Fruit fly (Drosophila melanogaster) whole organism, embryonic: ENCODE results near the gene CG3679.
A peak's percentile ranks its signal among the peaks of the same experiment; 100 is the strongest.

Experiments used
- B-H2 ChIP-seq: fragments of 200-800 bp; sonication (Bioruptor generic); optimal IDR thresholded peaks from 2 replicates; lab custom pipeline; 2018; ENCODE audit warnings: missing biosample characterization, mild to moderate bottlenecking, missing genetic modification characterization
- C15 ChIP-seq: fragments of 200-800 bp; sonication (Bioruptor generic); IDR thresholded peaks from 3 replicates; pipeline ENCODE4 v1.3.6; 2022; ENCODE audit warnings: missing biosample characterization, missing genetic modification characterization
- CG10431 ChIP-seq: fragments of 200-800 bp; sonication (Bioruptor generic); optimal IDR thresholded peaks from 3 replicates; lab custom pipeline; 2018; ENCODE audit warnings: missing biosample characterization, mild to moderate bottlenecking, missing genetic modification characterization
- CG11085 ChIP-seq: fragments of 200-800 bp; sonication (Bioruptor generic); IDR thresholded peaks from 2 replicates; pipeline ENCODE4 v1.3.6; 2022; ENCODE audit warnings: missing biosample characterization, missing genetic modification characterization
- CG1233 ChIP-seq: fragments of 200-800 bp; sonication (Bioruptor generic); optimal IDR thresholded peaks from 4 replicates; lab custom pipeline; 2018; ENCODE audit warnings: missing biosample characterization, mild to moderate bottlenecking, missing genetic modification characterization
- CG12744 ChIP-seq: fragments of 200-800 bp; sonication (Bioruptor generic); optimal IDR thresholded peaks from 2 replicates; lab custom pipeline; 2016; ENCODE audit warnings: missing biosample characterization, missing genetic modification characterization
- CG13424 ChIP-seq: fragments of 200-800 bp; sonication (Bioruptor generic); optimal IDR thresholded peaks from 2 replicates; lab custom pipeline; 2019; ENCODE audit warnings: missing biosample characterization, mild to moderate bottlenecking, missing genetic modification characterization, moderate library complexity
- CG14667 ChIP-seq: fragments of 200-800 bp; sonication (Bioruptor generic); IDR thresholded peaks from 2 replicates; pipeline ENCODE4 v1.3.6; 2022; ENCODE audit warnings: missing biosample characterization, missing genetic modification characterization
- CG18262 ChIP-seq: fragments of 200-800 bp; optimal IDR thresholded peaks from 3 replicates; lab custom pipeline; 2019; ENCODE audit warnings: missing biosample characterization, mild to moderate bottlenecking, missing genetic modification characterization, moderate library complexity
- CG18619 ChIP-seq: fragments of 200-800 bp; sonication (Bioruptor generic); optimal IDR thresholded peaks from 3 replicates; lab custom pipeline; 2017; ENCODE audit warnings: missing biosample characterization, mild to moderate bottlenecking, missing genetic modification characterization
- CG30020 ChIP-seq: fragments of 200-800 bp; optimal IDR thresholded peaks from 2 replicates; lab custom pipeline; 2019; ENCODE audit warnings: missing biosample characterization, mild to moderate bottlenecking, missing genetic modification characterization, moderate library complexity
- CG34422 ChIP-seq: fragments of 200-800 bp; sonication (Bioruptor generic); IDR thresholded peaks from 3 replicates; pipeline ENCODE4 v1.3.6; 2022; ENCODE audit warnings: missing biosample characterization, missing genetic modification characterization
- CG4854 ChIP-seq: fragments of 200-800 bp; sonication (Bioruptor generic); optimal IDR thresholded peaks from 2 replicates; lab custom pipeline; 2016; ENCODE audit warnings: missing biosample characterization, missing genetic modification characterization, inconsistent platforms
- CG6654 ChIP-seq: fragments of 200-800 bp; sonication (Bioruptor generic); optimal IDR thresholded peaks from 2 replicates; lab custom pipeline; 2017; ENCODE audit warnings: missing biosample characterization, mild to moderate bottlenecking, missing genetic modification characterization
- CG6683 ChIP-seq: fragments of 200-800 bp; sonication (Bioruptor generic); optimal IDR thresholded peaks from 2 replicates; lab custom pipeline; 2017; ENCODE audit warnings: missing biosample characterization, mild to moderate bottlenecking, missing genetic modification characterization, missing genetic modification reagents
- CG6791 ChIP-seq: fragments of 200-800 bp; sonication (Bioruptor generic); IDR thresholded peaks from 3 replicates; pipeline ENCODE4 v1.3.6; 2022; ENCODE audit warnings: missing biosample characterization, missing genetic modification characterization; ENCODE audit not compliant: partially characterized antibody
- CG7271 ChIP-seq: fragments of 200-800 bp; sonication (Bioruptor generic); optimal IDR thresholded peaks from 2 replicates; lab custom pipeline; 2018; ENCODE audit warnings: missing biosample characterization, mild to moderate bottlenecking, missing genetic modification characterization, moderate library complexity
- CG7928 ChIP-seq: fragments of 200-800 bp; sonication (Bioruptor generic); optimal IDR thresholded peaks from 2 replicates; lab custom pipeline; 2017; ENCODE audit warnings: missing biosample characterization, mild to moderate bottlenecking, missing genetic modification characterization
- CG8388 ChIP-seq: fragments of 200-800 bp; sonication (Bioruptor generic); optimal IDR thresholded peaks from 2 replicates; lab custom pipeline; 2019; ENCODE audit warnings: missing biosample characterization, mild to moderate bottlenecking, missing genetic modification characterization, moderate library complexity
- CG9797 ChIP-seq: fragments of 200-800 bp; sonication (Bioruptor generic); optimal IDR thresholded peaks from 3 replicates; lab custom pipeline; 2018; ENCODE audit warnings: missing biosample characterization, mild to moderate bottlenecking, missing genetic modification characterization
- Dref ChIP-seq: fragments of 200-800 bp; sonication (Bioruptor generic); IDR thresholded peaks from 2 replicates; pipeline ENCODE4 v1.3.6; 2022; ENCODE audit warnings: missing biosample characterization, missing genetic modification characterization
- Fer1 ChIP-seq: fragments of 200-800 bp; sonication (Bioruptor generic); optimal IDR thresholded peaks from 2 replicates; lab custom pipeline; 2017; ENCODE audit warnings: missing biosample characterization, mild to moderate bottlenecking, missing genetic modification characterization
- GATAe ChIP-seq: fragments of 200-800 bp; sonication (Bioruptor generic); conservative IDR thresholded peaks from 2 replicates; pipeline ENCODE4 v1.3.6; 2022; ENCODE audit warnings: missing biosample characterization, missing genetic modification characterization
- H15 ChIP-seq: fragments of 200-800 bp; sonication (Bioruptor generic); IDR thresholded peaks from 3 replicates; pipeline ENCODE4 v1.3.6; 2022; ENCODE audit warnings: missing biosample characterization, missing genetic modification characterization
- HHEX ChIP-seq: fragments of 200-800 bp; sonication (Bioruptor generic); optimal IDR thresholded peaks from 3 replicates; lab custom pipeline; 2017; ENCODE audit warnings: missing biosample characterization, mild to moderate bottlenecking, missing genetic modification characterization, missing genetic modification reagents
- HLH3B ChIP-seq: fragments of 200-800 bp; sonication (Bioruptor generic); IDR thresholded peaks from 2 replicates; pipeline ENCODE4 v1.3.6; 2022; ENCODE audit warnings: missing biosample characterization, missing genetic modification characterization
- MBD-R2 ChIP-seq: fragments of 200-800 bp; sonication (Bioruptor generic); IDR thresholded peaks from 2 replicates; pipeline ENCODE4 v1.3.6; 2022; ENCODE audit warnings: missing biosample characterization, missing genetic modification characterization
- Mad ChIP-seq: fragments of 200-800 bp; sonication (Bioruptor generic); optimal IDR thresholded peaks from 2 replicates; lab custom pipeline; 2016; ENCODE audit warnings: missing biosample characterization, missing genetic modification characterization
- Max ChIP-seq: fragments of 200-800 bp; sonication (Bioruptor generic); optimal IDR thresholded peaks from 2 replicates; lab custom pipeline; 2016; ENCODE audit warnings: missing biosample characterization, mild to moderate bottlenecking, missing genetic modification characterization
- Pdp1 ChIP-seq, 2 experiments: fragments of 200-800 bp; sonication (Bioruptor generic); optimal IDR thresholded peaks; 3 replicates each; lab custom pipeline; 2016; ENCODE audit warnings: missing biosample characterization in 2 of 2, missing genetic modification characterization in 2 of 2, mild to moderate bottlenecking in 1 of 2, moderate library complexity in 1 of 2
- Poxn ChIP-seq: fragments of 200-800 bp; sonication (Bioruptor generic); IDR thresholded peaks from 2 replicates; pipeline ENCODE4 v1.3.6; 2022; ENCODE audit warnings: missing biosample characterization, missing genetic modification characterization
- Side ChIP-seq: fragments of 200-800 bp; sonication (Bioruptor generic); optimal IDR thresholded peaks from 2 replicates; lab custom pipeline; 2016; ENCODE audit warnings: missing biosample characterization, missing genetic modification characterization
- amos ChIP-seq: fragments of 200-800 bp; sonication (Bioruptor generic); IDR thresholded peaks from 2 replicates; pipeline ENCODE4 v1.3.6; 2022; ENCODE audit warnings: missing biosample characterization, missing genetic modification characterization; ENCODE audit not compliant: partially characterized antibody
- dimm ChIP-seq: fragments of 200-800 bp; sonication (Bioruptor generic); IDR thresholded peaks from 2 replicates; pipeline ENCODE4 v1.3.6; 2022; ENCODE audit warnings: missing biosample characterization, missing genetic modification characterization
- disco-r ChIP-seq: fragments of 200-800 bp; sonication (Bioruptor generic); optimal IDR thresholded peaks from 2 replicates; lab custom pipeline; 2016; ENCODE audit warnings: missing biosample characterization, missing genetic modification characterization
- eyg ChIP-seq: fragments of 200-800 bp; sonication (Bioruptor generic); optimal IDR thresholded peaks from 3 replicates; lab custom pipeline; 2016; ENCODE audit warnings: missing biosample characterization, missing genetic modification characterization
- grau ChIP-seq: fragments of 200-800 bp; optimal IDR thresholded peaks from 3 replicates; lab custom pipeline; 2019; ENCODE audit warnings: missing biosample characterization, mild to moderate bottlenecking, missing genetic modification characterization, moderate library complexity
- gsb ChIP-seq: fragments of 200-800 bp; sonication (Bioruptor generic); IDR thresholded peaks from 2 replicates; pipeline ENCODE4 v1.3.6; 2022; ENCODE audit warnings: missing biosample characterization, missing genetic modification characterization
- gsb-n ChIP-seq: fragments of 200-800 bp; sonication (Bioruptor generic); optimal IDR thresholded peaks from 3 replicates; lab custom pipeline; 2018; ENCODE audit warnings: missing biosample characterization, mild to moderate bottlenecking, missing genetic modification characterization
- hb ChIP-seq: fragments of 200-800 bp; sonication (Bioruptor generic); IDR thresholded peaks from 3 replicates; pipeline ENCODE4 v1.3.6; 2022; ENCODE audit warnings: missing biosample characterization, missing genetic modification characterization; ENCODE audit not compliant: partially characterized antibody
- hkb ChIP-seq, 2 experiments: fragments of 200-800 bp in 1 of 2; fragments of >200 bp in 1 of 2; sonication (Bioruptor generic) in 1 of 2; IDR thresholded peaks in 1 of 2; optimal IDR thresholded peaks in 1 of 2; 2 replicates each; pipeline versions ENCODE4 v1.3.6 to Lab custom; 2017 to 2022; ENCODE audit warnings: missing biosample characterization in 1 of 2, missing genetic modification characterization in 1 of 2
- inv ChIP-seq: fragments of 200-800 bp; sonication (Bioruptor generic); IDR thresholded peaks from 2 replicates; pipeline ENCODE4 v1.3.6; 2022; ENCODE audit warnings: missing biosample characterization, missing genetic modification characterization; ENCODE audit not compliant: partially characterized antibody
- kay ChIP-seq: fragments of 200-800 bp; sonication (Bioruptor generic); optimal IDR thresholded peaks from 2 replicates; lab custom pipeline; 2016; ENCODE audit warnings: missing biosample characterization, missing genetic modification characterization
- mld ChIP-seq: fragments of 200-800 bp; sonication (Bioruptor generic); IDR thresholded peaks from 3 replicates; pipeline ENCODE4 v1.3.6; 2022; ENCODE audit warnings: missing biosample characterization, missing genetic modification characterization; ENCODE audit not compliant: partially characterized antibody
- nom ChIP-seq: fragments of 200-800 bp; sonication (Bioruptor generic); optimal IDR thresholded peaks from 2 replicates; lab custom pipeline; 2017; ENCODE audit warnings: missing biosample characterization, missing genetic modification characterization, mild to moderate bottlenecking, moderate library complexity, missing genetic modification reagents
- odd ChIP-seq: fragments of 200-800 bp; sonication (Bioruptor generic); optimal IDR thresholded peaks from 2 replicates; lab custom pipeline; 2017; ENCODE audit warnings: missing biosample characterization, mild to moderate bottlenecking, missing genetic modification characterization
- otp ChIP-seq: fragments of 200-800 bp; sonication (Bioruptor generic); IDR thresholded peaks from 3 replicates; pipeline ENCODE4, ENCODE4 v1.3.6; 2022; ENCODE audit warnings: missing biosample characterization, missing genetic modification characterization
- sim ChIP-seq: fragments of 200-800 bp; sonication (Bioruptor generic); IDR thresholded peaks from 2 replicates; pipeline ENCODE4 v1.3.6; 2022; ENCODE audit warnings: missing biosample characterization, missing genetic modification characterization
- zen ChIP-seq: fragments of 200-800 bp; sonication (Bioruptor generic); optimal IDR thresholded peaks from 3 replicates; lab custom pipeline; 2018; ENCODE audit warnings: missing biosample characterization, mild to moderate bottlenecking, missing genetic modification characterization, moderate library complexity

CG3679 gene

DNA sequence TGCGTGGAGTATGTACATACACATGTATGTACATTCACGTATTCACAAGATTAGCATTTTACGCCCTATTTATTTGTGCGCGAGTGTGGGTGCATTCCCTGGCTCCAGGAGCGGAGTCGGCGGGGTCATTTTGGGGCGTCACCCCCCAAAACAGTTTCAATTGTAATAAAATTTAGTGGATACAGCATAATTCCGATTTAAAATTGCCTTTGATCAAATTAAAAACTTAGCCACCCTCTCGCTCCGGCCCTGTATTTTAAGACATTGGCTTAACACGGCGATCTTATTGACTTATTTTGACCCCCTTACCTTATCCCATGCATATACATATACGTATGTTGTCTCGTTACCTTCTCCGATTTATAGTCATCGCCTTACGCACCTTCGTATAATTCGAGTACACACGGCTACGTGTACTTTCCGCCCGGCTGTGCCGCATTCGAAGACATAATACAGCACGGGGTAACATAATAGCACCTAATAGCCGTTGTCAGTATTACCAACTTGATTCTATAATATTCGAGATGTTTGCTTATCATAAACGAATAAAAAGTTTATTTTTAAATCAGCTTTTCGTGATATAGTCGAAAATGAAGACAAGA is 24.2 kb upstream of the CG3679 start (continued):
- peak; percentile 21 for TF ChIP-seq CG6683 (GFP tag; lab: Kevin White, UChicago)
- TF ChIP-seq HLH3B (GFP tag; lab: Robert Waterston, UW), result peak; percentile 90
- peak; percentile 80; the same call in 2 of the 3 replicates for TF ChIP-seq C15 (GFP tag; lab: Robert Waterston, UW)
- peak; percentile 85 for TF ChIP-seq otp (GFP tag; lab: Robert Waterston, UW)
- no peak for TF ChIP-seq CG9797 (GFP tag; lab: Kevin White, UChicago)
- peak; percentile 65 for TF ChIP-seq CG18619 (GFP tag; lab: Kevin White, UChicago)
- TF ChIP-seq MBD-R2 (GFP tag; lab: Robert Waterston, UW), result peak; percentile 68
- TF ChIP-seq sim (GFP tag; lab: Robert Waterston, UW), result peak; percentile 83
- peak; percentile 75 for TF ChIP-seq CG13424
- peak; percentile 79 for TF ChIP-seq HHEX (GFP tag; lab: Kevin White, UChicago)
- TF ChIP-seq CG1233 (GFP tag; lab: Kevin White, UChicago), result peak; percentile 92
- TF ChIP-seq H15, result peak; percentile 91
- peak; percentile 74 to 94 for TF ChIP-seq Pdp1 (GFP tag; optimal IDR thresholded peaks at IDR 0.05; lab: Kevin White, UChicago)
- TF ChIP-seq Fer1 (GFP tag; lab: Kevin White, UChicago), result peak; percentile 67
- TF ChIP-seq CG10431 (GFP tag; lab: Kevin White, UChicago), result no peak
- peak; percentile 63 for TF ChIP-seq gsb (GFP tag; lab: Robert Waterston, UW)
- peak; percentile 81 for TF ChIP-seq Side (GFP tag; lab: Kevin White, UChicago)
- peak; percentile 32 for TF ChIP-seq kay (GFP tag; lab: Kevin White, UChicago)
- peak; percentile 95 for TF ChIP-seq CG34422
- TF ChIP-seq CG30020 (tag; lab: Kevin White, UChicago), result no peak
- TF ChIP-seq B-H2, result peak; percentile 19
- TF ChIP-seq nom (GFP tag; lab: Kevin White, UChicago), result peak; percentile 75
- peak; percentile 74 for TF ChIP-seq Poxn (GFP tag; lab: Robert Waterston, UW)
- no peak for TF ChIP-seq hb
- TF ChIP-seq CG6791 (GFP tag; lab: Robert Waterston, UW), result 0 out of 3 replicates have a peak, but pooled peaks have one; percentile 35
- peak; percentile 70 for TF ChIP-seq CG18262 (tag; lab: Kevin White, UChicago)
- TF ChIP-seq dimm, result no peak
- TF ChIP-seq mld (GFP tag; lab: Robert Waterston, UW), result no peak
- peak; percentile 72 for TF ChIP-seq CG6654
- no peak for TF ChIP-seq Dref (GFP tag; lab: Robert Waterston, UW)
- peak; percentile 54 for TF ChIP-seq amos (GFP tag; lab: Robert Waterston, UW)
- TF ChIP-seq CG8388 (GFP tag; lab: Kevin White, UChicago), result peak; percentile 59
- TF ChIP-seq CG4854 (GFP tag; lab: Kevin White, UChicago), result peak; percentile 36
- TF ChIP-seq CG12744 (GFP tag; lab: Kevin White, UChicago), result peak; percentile 18
- TF ChIP-seq disco-r (GFP tag; lab: Kevin White, UChicago), result peak; percentile 66
- TF ChIP-seq inv (GFP tag; lab: Robert Waterston, UW), result 0 out of 2 replicates have a peak, but pooled peaks have one; percentile 36
- TF ChIP-seq CG7271 (tag; lab: Kevin White, UChicago), result no peak
- TF ChIP-seq eyg (GFP tag; lab: Kevin White, UChicago), result peak; percentile 63
- TF ChIP-seq CG11085 (GFP tag; lab: Robert Waterston, UW), result peak; percentile 85
- peak; percentile 45 for TF ChIP-seq Mad (GFP tag; lab: Kevin White, UChicago)
- peak; percentile 64 for TF ChIP-seq zen (tag; lab: Kevin White, UChicago)
- TF ChIP-seq CG7928, result no peak
- TF ChIP-seq grau, result peak; percentile 73
- no peak for TF ChIP-seq odd (GFP tag; lab: Kevin White, UChicago)
- TF ChIP-seq gsb-n (tag; lab: Kevin White, UChicago), result peak; percentile 37
- TF ChIP-seq CG14667 (GFP tag; lab: Robert Waterston, UW), result peak; percentile 90
- peak; percentile 22 for TF ChIP-seq Max
- TF ChIP-seq hkb (optimal IDR thresholded peaks at IDR 0.05; lab: Kevin White, UChicago), result no peak
- peak; percentile 85 for TF ChIP-seq hkb (GFP tag; IDR thresholded peaks at IDR 0.05; lab: Robert Waterston, UW)
- TF ChIP-seq GATAe (GFP tag; lab: Robert Waterston, UW), result no peak
